3 fruit fly cellular contexts compared by ENCODE assay signal in the genomic region with DNA sequence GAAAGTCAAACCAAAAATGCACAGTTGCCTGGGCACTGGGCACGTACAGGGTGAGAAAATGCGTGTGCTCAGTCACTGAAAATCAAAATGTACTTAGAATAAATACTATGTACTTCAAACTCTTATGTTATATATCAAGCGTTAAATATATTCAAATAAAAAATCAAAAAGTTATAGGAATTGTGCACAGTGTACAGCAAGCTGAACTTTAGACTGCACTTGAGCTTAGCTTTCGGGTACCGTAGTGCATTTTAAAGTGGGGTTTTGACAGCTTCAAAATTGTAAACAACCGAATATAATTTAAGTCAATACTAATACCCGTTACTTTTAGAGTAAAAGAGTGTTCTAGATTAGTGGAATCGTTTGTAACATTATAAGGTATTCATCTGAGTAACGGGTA.
TF ChIP-seq lines count a peak whose summit lies in the region.

No protein-coding gene starts in this region.

- no peak for TF ChIP-seq CTCF in whole organism, embryonic (GFP tag; optimal IDR thresholded peaks at IDR 0.05; lab: Kevin White, UChicago)

TF ChIP-seq in whole organism, adult, 20 proteins besides CTCF, POLR2A, EP300 and RAD21:
- TF ChIP-seq Clk (GFP tag; optimal IDR thresholded peaks at IDR 0.05; lab: Kevin White, UChicago) = no peak
- TF ChIP-seq CG33017 (tag; optimal IDR thresholded peaks at IDR 0.05; lab: Kevin White, UChicago) = no peak
- no peak for TF ChIP-seq CG14711 (tag; optimal IDR thresholded peaks at IDR 0.05; lab: Kevin White, UChicago)
- peak; percentile 52 for TF ChIP-seq ovo (GFP tag; optimal IDR thresholded peaks at IDR 0.05; lab: Kevin White, UChicago)
- no peak for TF ChIP-seq Crg-1 (GFP tag; optimal IDR thresholded peaks at IDR 0.05; lab: Kevin White, UChicago)
- peak; percentile 24 for TF ChIP-seq CG7101 (tag; optimal IDR thresholded peaks at IDR 0.05; lab: Kevin White, UChicago)
- no peak for TF ChIP-seq toe (GFP tag; optimal IDR thresholded peaks at IDR 0.05; lab: Kevin White, UChicago)
- TF ChIP-seq CG5204 (GFP tag; optimal IDR thresholded peaks at IDR 0.05; lab: Kevin White, UChicago) = no peak
- no peak for TF ChIP-seq Mnt (GFP tag; optimal IDR thresholded peaks at IDR 0.05; lab: Kevin White, UChicago)
- no peak for TF ChIP-seq tj (GFP tag; optimal IDR thresholded peaks at IDR 0.05; lab: Kevin White, UChicago)
- TF ChIP-seq cic (GFP tag; optimal IDR thresholded peaks at IDR 0.05; lab: Kevin White, UChicago) = no peak
- TF ChIP-seq kay (GFP tag; lab: Kevin White, UChicago; ENCODE audit: borderline replicate concordance) = no peak
- no peak for TF ChIP-seq CG7045 (GFP tag; optimal IDR thresholded peaks at IDR 0.05; lab: Kevin White, UChicago)
- TF ChIP-seq CG1620 (GFP tag; optimal IDR thresholded peaks at IDR 0.05; lab: Kevin White, UChicago) = peak; percentile 46
- TF ChIP-seq Hr96 (GFP tag; optimal IDR thresholded peaks at IDR 0.05; lab: Kevin White, UChicago) = peak; percentile 41
- no peak for TF ChIP-seq CG11617 (GFP tag; optimal IDR thresholded peaks at IDR 0.05; lab: Kevin White, UChicago)
- TF ChIP-seq cnc (optimal IDR thresholded peaks at IDR 0.05; lab: Kevin White, UChicago) = no peak
- peak; percentile 41 for TF ChIP-seq pad (GFP tag; optimal IDR thresholded peaks at IDR 0.05; lab: Kevin White, UChicago)
- TF ChIP-seq bab1 (GFP tag; optimal IDR thresholded peaks at IDR 0.05; lab: Kevin White, UChicago) = peak; percentile 13

TF ChIP-seq in whole organism, embryonic, 481 proteins besides CTCF, POLR2A, EP300 and RAD21:
- TF ChIP-seq CG11504 (tag; optimal IDR thresholded peaks at IDR 0.05; lab: Kevin White, UChicago) = peak; percentile 8
- no peak for TF ChIP-seq zen2 (GFP tag; IDR thresholded peaks at IDR 0.05; lab: Robert Waterston, UW; ENCODE audit: partially characterized antibody)
- TF ChIP-seq CG6791 (GFP tag; IDR thresholded peaks at IDR 0.05; lab: Robert Waterston, UW; ENCODE audit: partially characterized antibody) = no peak
- TF ChIP-seq Awh (GFP tag; IDR thresholded peaks at IDR 0.05; lab: Robert Waterston, UW) = no peak
- TF ChIP-seq esg (GFP tag; conservative IDR thresholded peaks at IDR 0.05; lab: Robert Waterston, UW) = 0 out of 2 replicates have a peak, but pooled peaks have one; percentile 8
- no peak for TF ChIP-seq CG7987 (GFP tag; optimal IDR thresholded peaks at IDR 0.05; lab: Kevin White, UChicago)
- TF ChIP-seq CG4360 (GFP tag; IDR thresholded peaks at IDR 0.05; lab: Robert Waterston, UW) = no peak
- no peak for TF ChIP-seq knrl (GFP tag; IDR thresholded peaks at IDR 0.05; lab: Robert Waterston, UW; ENCODE audit: partially characterized antibody)
- no peak for TF ChIP-seq CG16815 (GFP tag; optimal IDR thresholded peaks at IDR 0.05; lab: Kevin White, UChicago)
- peak; percentile 82 for TF ChIP-seq sens (GFP tag; lab: Kevin White, UChicago)
- no peak for TF ChIP-seq Ada2b (GFP tag; IDR thresholded peaks at IDR 0.05; lab: Robert Waterston, UW)
- TF ChIP-seq fu2 (GFP tag; optimal IDR thresholded peaks at IDR 0.05; lab: Kevin White, UChicago) = no peak
- TF ChIP-seq pho (GFP tag; optimal IDR thresholded peaks at IDR 0.05; lab: Kevin White, UChicago) = no peak
- no peak for TF ChIP-seq bowl (GFP tag; IDR thresholded peaks at IDR 0.05; lab: Robert Waterston, UW)
- TF ChIP-seq dmrt99B (tag; optimal IDR thresholded peaks at IDR 0.05; lab: Kevin White, UChicago) = peak; percentile 25
- TF ChIP-seq Tbp (GFP tag; optimal IDR thresholded peaks at IDR 0.05; lab: Kevin White, UChicago) = no peak
- no peak for TF ChIP-seq Ssrp (tag; optimal IDR thresholded peaks at IDR 0.05; lab: Kevin White, UChicago)
- no peak for TF ChIP-seq lola (GFP tag; optimal IDR thresholded peaks at IDR 0.05; lab: Kevin White, UChicago)
- no peak for TF ChIP-seq CG2875 (GFP tag; optimal IDR thresholded peaks at IDR 0.05; lab: Kevin White, UChicago)
- peak; percentile 17 for TF ChIP-seq Blimp-1 (GFP tag; optimal IDR thresholded peaks at IDR 0.05; lab: Kevin White, UChicago)
- no peak for TF ChIP-seq CG12942 (GFP tag; optimal IDR thresholded peaks at IDR 0.05; lab: Kevin White, UChicago)

TF ChIP-seq in whole organism, prepupa, 60 proteins besides CTCF, POLR2A, EP300 and RAD21:
- TF ChIP-seq Eip93F (GFP tag; optimal IDR thresholded peaks at IDR 0.05; lab: Kevin White, UChicago) = no peak
- TF ChIP-seq fkh (GFP tag; optimal IDR thresholded peaks at IDR 0.05; lab: Kevin White, UChicago) = no peak
- TF ChIP-seq CG6854 (GFP tag; optimal IDR thresholded peaks at IDR 0.05; lab: Kevin White, UChicago) = no peak
- TF ChIP-seq CG8319 (GFP tag; optimal IDR thresholded peaks at IDR 0.05; lab: Kevin White, UChicago) = no peak
- TF ChIP-seq Hr39 (GFP tag; optimal IDR thresholded peaks at IDR 0.05; lab: Kevin White, UChicago) = peak; percentile 2
- no peak for TF ChIP-seq Eip75B (GFP tag; optimal IDR thresholded peaks at IDR 0.05; lab: Kevin White, UChicago)
